Worm (Caenorhabditis elegans) whole organism, midembryonic: ENCODE data around the gene clp-2.

Experiments
- T22C8.4 ChIP-seq: fragments of 200-800 bp; sonication (Bioruptor generic); IDR thresholded peaks from 2 replicates; pipeline ENCODE4 v1.3.6; 2022; ENCODE audit warnings: missing genetic modification characterization, missing compliant biosample characterization
- cog-1 ChIP-seq: sonication (generic microtip); optimal IDR thresholded peaks from 2 replicates; lab custom pipeline; 2016; ENCODE audit warnings: missing genetic modification characterization, missing compliant biosample characterization
- flt-1 ChIP-seq: fragments of 200-800 bp; sonication (Bioruptor generic); IDR thresholded peaks from 2 replicates; pipeline ENCODE4 v1.3.6; 2022; ENCODE audit warnings: missing genetic modification characterization, missing compliant biosample characterization
- klf-2 ChIP-seq: fragments of 200-800 bp; sonication (Bioruptor generic); conservative IDR thresholded peaks from 2 replicates; pipeline ENCODE4 v1.3.6; 2022; ENCODE audit warnings: missing genetic modification reagents, missing genetic modification characterization, missing compliant biosample characterization
- med-1 ChIP-seq: sonication (generic microtip); optimal IDR thresholded peaks from 2 replicates; lab custom pipeline; 2017; ENCODE audit warnings: missing genetic modification characterization, mild to moderate bottlenecking, missing compliant biosample characterization, antibody characterized with exemption, missing genetic modification reagents; ENCODE audit not compliant: insufficient read depth
- ref-1 ChIP-seq: fragments of 200-800 bp; sonication (Bioruptor generic); conservative IDR thresholded peaks from 2 replicates; pipeline ENCODE4 v1.3.6; 2022; ENCODE audit warnings: missing genetic modification reagents, missing genetic modification characterization, missing compliant biosample characterization
- tab-1 ChIP-seq: fragments of 200-800 bp; sonication (Bioruptor generic); IDR thresholded peaks from 2 replicates; pipeline ENCODE4 v1.3.6; 2022; ENCODE audit warnings: missing genetic modification characterization, missing compliant biosample characterization
- ztf-23 ChIP-seq: fragments of 200-800 bp; sonication (Bioruptor generic); IDR thresholded peaks from 2 replicates; pipeline ENCODE4 v1.3.6; 2022; ENCODE audit warnings: missing genetic modification reagents, missing genetic modification characterization, missing compliant biosample characterization
- ztf-29 ChIP-seq: fragments of 200-800 bp; sonication (Bioruptor generic); IDR thresholded peaks from 2 replicates; pipeline ENCODE4 v1.3.6; 2022; ENCODE audit warnings: missing genetic modification reagents, missing genetic modification characterization, missing compliant biosample characterization

clp-2 gene

DNA sequence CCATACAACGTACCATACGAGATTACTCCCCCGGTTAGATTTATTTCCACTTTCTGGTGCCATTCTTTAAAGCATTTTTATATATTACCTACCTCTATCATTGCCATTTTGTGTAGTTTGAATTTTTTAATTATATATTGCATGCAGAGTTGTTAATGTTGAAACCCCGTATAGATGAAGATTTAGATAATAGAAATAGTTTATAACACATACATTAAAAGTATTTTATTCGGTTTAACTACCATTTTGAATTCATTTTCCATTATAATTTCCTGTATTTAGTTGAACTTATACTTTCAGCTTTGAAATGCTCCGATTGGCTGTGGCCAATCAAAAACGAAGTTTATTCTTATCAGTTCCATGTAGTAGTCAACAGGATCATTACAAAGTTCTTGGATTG, 6.0 kb downstream of the clp-2 start, which contains the start of gene dnj-18:
Gene dnj-18, plus strand, starts transcription at position 301 of the 400 bp plus-strand sequence.
- TF ChIP-seq klf-2 (GFP tag; lab: Robert Waterston, UW) (no peak), cog-1 (no peak), T22C8.4 (GFP tag; lab: Robert Waterston, UW) (no peak), ztf-29 (GFP tag; lab: Robert Waterston, UW) (no peak), med-1 (no peak), ref-1 (GFP tag; lab: Robert Waterston, UW) (no peak), flt-1 (no peak), ztf-23 (GFP tag; lab: Robert Waterston, UW) (no peak), tab-1 (GFP tag; lab: Robert Waterston, UW) (no peak)

DNA sequence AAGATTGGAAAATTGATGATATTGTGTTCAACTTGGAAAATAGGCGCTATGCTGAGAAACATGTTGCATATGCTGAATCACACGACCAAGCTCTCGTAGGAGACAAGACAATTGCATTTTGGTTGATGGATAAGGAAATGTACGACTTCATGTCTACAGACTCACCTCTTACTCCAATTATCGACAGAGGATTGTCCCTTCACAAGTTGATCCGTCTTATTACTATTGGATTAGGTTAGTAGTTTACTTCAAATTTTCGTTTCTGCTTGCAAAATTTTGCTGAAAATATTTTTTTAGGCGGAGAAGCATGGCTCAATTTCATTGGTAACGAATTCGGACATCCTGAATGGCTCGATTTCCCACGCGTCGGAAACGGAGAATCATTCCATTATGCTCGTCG, 6.9 kb downstream of the clp-2 start:
- no peak for TF ChIP-seq tab-1 (GFP tag; lab: Robert Waterston, UW)
- TF ChIP-seq ref-1 (GFP tag; lab: Robert Waterston, UW), result no peak
- TF ChIP-seq cog-1, result no peak
- TF ChIP-seq med-1, result no peak
- no peak for TF ChIP-seq klf-2 (GFP tag; lab: Robert Waterston, UW)
- TF ChIP-seq ztf-29 (GFP tag; lab: Robert Waterston, UW), result no peak
- TF ChIP-seq T22C8.4 (GFP tag; lab: Robert Waterston, UW), result no peak
- TF ChIP-seq flt-1, result no peak
- no peak for TF ChIP-seq ztf-23 (GFP tag; lab: Robert Waterston, UW)

DNA sequence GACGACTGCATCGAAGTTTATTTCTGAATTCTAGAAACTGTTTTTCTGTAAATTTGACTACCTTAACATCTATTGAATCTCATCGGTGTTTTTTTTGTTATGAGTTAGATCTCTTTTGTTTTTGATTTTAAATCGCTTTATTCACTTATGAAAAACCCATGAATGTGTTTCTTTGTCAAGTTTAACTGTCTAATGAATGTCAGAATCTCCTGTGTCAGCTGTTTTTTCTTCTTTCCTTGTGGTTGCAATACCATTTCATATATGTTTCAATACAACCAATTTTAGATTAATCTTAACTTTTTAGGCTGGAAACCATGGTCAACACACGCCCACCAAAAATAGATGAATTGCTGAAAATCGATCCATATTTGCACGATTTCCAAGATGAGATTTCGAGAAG, 8.8 kb downstream of the clp-2 start, which contains the start of gene T04A8.7:
Gene T04A8.7, plus strand, starts transcription at position 301 of the 400 bp plus-strand sequence.
- TF ChIP-seq ztf-29 (GFP tag; lab: Robert Waterston, UW), result no peak
- no peak for TF ChIP-seq ref-1 (GFP tag; lab: Robert Waterston, UW)
- no peak for TF ChIP-seq ztf-23 (GFP tag; lab: Robert Waterston, UW)
- TF ChIP-seq cog-1, result no peak
- no peak for TF ChIP-seq med-1
- TF ChIP-seq flt-1, result no peak
- TF ChIP-seq T22C8.4 (GFP tag; lab: Robert Waterston, UW), result no peak
- TF ChIP-seq klf-2 (GFP tag; lab: Robert Waterston, UW), result no peak
- TF ChIP-seq tab-1 (GFP tag; lab: Robert Waterston, UW), result no peak

DNA sequence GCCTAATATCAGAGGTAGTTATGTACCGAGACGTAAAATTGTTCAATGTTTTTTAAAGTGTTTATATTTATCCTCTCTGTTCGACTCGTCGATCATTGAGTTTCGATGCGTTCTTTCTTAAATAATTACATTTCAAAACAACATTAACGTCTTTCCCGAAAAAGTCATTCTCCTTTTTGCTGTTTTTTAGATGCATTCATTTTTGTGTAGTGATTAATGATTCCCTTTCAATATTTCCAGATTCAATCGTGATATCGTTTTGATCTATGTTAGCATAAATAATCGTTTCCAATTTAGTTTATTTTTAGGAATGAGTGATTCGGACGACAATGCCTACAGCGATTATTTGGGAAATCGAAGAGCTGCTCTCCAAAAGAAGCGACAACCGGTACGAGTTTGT, 10.1 kb downstream of the clp-2 start, which contains the start of gene T04A8.8:
Gene T04A8.8, plus strand, starts transcription at position 301 of the 400 bp plus-strand sequence.
- no peak for TF ChIP-seq tab-1 (GFP tag; lab: Robert Waterston, UW)
- TF ChIP-seq ztf-29 (GFP tag; lab: Robert Waterston, UW), result no peak
- no peak for TF ChIP-seq cog-1
- no peak for TF ChIP-seq med-1
- TF ChIP-seq klf-2 (GFP tag; lab: Robert Waterston, UW), result no peak
- no peak for TF ChIP-seq T22C8.4 (GFP tag; lab: Robert Waterston, UW)
- TF ChIP-seq ref-1 (GFP tag; lab: Robert Waterston, UW), result no peak
- no peak for TF ChIP-seq flt-1

DNA sequence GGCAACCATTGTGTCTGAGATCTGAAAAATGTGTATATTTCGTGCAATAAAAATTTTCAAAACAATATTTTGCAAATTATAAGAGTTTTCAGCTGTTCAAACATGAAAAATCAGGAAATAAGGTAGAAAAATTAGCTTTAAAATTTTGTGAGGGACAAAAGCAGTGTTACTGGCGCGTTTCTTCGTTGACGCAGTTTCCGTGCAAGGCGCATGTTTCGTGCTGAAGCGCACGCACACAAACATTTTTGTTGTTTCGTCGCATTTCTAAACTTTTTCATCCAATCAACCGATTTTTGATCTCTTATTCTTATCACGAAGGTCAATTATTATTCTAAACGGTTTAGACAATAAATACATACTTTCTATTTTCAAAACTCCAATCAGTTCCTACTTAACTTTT, 10.5 kb downstream of the clp-2 start, which contains the start of gene nifk-1:
Gene nifk-1, minus strand, starts transcription at position 27 of the 400 bp plus-strand sequence.
- TF ChIP-seq flt-1, result no peak
- TF ChIP-seq ztf-23 (GFP tag; lab: Robert Waterston, UW), result peak; percentile 50; the same call in 1 of the 2 replicates

DNA sequence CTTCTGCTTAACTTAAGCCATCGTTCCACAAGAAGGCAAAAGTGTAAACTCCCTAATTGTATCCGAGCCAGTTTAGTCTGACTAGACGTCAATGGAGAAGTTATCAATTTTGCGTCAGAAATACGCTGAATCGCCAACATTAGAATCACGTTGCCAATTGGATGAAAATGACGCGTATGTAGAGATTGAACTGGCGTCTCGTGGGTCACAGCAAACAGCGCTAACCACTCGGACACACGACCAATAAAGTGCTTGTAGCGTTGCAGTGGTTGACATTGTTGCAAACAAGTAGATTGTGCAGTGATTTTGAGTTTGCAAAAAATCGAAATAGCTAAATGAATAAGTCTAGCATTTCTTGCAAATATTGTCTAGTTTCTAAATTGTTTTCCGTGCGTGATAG, 14.2 kb downstream of the clp-2 start:
- TF ChIP-seq flt-1, result peak; percentile 91
- 0 out of 2 replicates have a peak, but pooled peaks have one; percentile 53 for TF ChIP-seq klf-2 (GFP tag; lab: Robert Waterston, UW)
- peak; percentile 93 for TF ChIP-seq tab-1 (GFP tag; lab: Robert Waterston, UW)
- TF ChIP-seq ref-1 (GFP tag; lab: Robert Waterston, UW), result peak; percentile 73
- peak; percentile 33 for TF ChIP-seq med-1
- peak; percentile 81 for TF ChIP-seq T22C8.4 (GFP tag; lab: Robert Waterston, UW)
- peak; percentile 78; the same call in 1 of the 2 replicates for TF ChIP-seq ztf-29 (GFP tag; lab: Robert Waterston, UW)
- TF ChIP-seq cog-1, result peak; percentile 55
- TF ChIP-seq ztf-23 (GFP tag; lab: Robert Waterston, UW), result peak; percentile 89

DNA sequence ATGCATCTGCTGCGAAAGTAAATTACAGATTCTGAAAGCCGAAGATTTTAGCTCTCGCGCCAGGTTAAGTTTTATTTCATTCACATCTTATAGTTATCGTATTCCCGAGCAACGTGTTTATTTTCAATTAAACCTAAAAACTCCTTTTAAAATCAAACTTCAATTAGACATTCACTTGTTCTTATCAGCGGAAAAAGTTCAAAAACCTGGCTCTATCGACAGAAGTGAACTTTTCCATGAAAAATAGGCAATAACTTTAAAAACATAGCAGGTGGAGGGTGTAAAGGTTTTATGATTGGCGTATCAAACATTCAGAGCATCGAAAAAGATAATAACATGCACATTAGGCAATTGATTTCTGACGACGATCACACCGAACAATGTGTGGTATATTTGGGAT, 14.9 kb downstream of the clp-2 start, which contains the start of gene ppat-1:
Gene ppat-1, plus strand, starts transcription at position 316 of the 400 bp plus-strand sequence.
- TF ChIP-seq cog-1 (no peak), tab-1 (GFP tag; lab: Robert Waterston, UW) (no peak), med-1 (no peak), ref-1 (GFP tag; lab: Robert Waterston, UW) (no peak), ztf-23 (GFP tag; lab: Robert Waterston, UW) (no peak), flt-1 (no peak), klf-2 (GFP tag; lab: Robert Waterston, UW) (no peak), ztf-29 (GFP tag; lab: Robert Waterston, UW) (no peak), T22C8.4 (GFP tag; lab: Robert Waterston, UW) (no peak)

DNA sequence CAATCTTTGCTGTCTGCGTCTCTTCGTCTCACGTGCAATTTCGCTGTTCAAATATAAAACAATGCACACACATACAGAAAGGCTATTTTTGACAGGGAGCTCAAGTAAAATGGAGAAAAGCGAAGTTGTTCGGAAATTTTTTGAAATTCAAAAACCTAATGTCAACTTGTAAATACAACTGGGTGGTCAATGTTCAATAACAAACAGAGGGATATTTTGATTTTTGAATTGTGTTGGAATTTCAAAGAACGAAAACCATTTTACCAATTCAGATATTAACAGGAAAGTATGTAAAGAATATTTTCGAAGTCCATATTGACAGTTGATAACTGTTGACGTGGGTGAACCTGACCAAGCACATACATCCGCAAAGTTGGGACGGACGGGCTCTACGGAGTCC, 15.5 kb downstream of the clp-2 start, which contains the start of gene tag-243:
Gene tag-243, minus strand, starts transcription at position 101 of the 400 bp plus-strand sequence.
- TF ChIP-seq ztf-29 (GFP tag; lab: Robert Waterston, UW), result no peak
- TF ChIP-seq med-1, result no peak
- 0 out of 2 replicates have a peak, but pooled peaks have one; percentile 24 for TF ChIP-seq klf-2 (GFP tag; lab: Robert Waterston, UW)

DNA sequence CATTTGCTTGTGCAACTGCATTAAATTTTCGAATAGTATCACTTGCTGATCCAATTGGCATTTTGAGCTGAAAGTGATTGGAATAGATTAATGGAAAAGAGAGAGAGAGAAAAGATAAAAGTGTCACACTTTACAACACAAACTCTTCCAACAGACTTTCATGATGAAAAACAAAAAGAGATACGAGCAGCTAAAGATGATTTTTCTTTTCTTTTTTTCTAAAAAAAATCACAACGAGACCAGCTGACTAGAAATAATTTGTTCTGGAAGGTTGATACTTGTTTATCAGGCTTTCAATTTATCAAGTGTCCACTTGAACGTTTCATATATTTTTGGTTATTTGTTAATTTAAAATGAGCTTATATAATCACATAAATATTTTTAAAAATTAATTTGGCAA, 16.7 kb downstream of the clp-2 start:
- TF ChIP-seq med-1, result no peak
- no peak for TF ChIP-seq T22C8.4 (GFP tag; lab: Robert Waterston, UW)
- no peak for TF ChIP-seq ztf-23 (GFP tag; lab: Robert Waterston, UW)
- TF ChIP-seq cog-1, result no peak
- TF ChIP-seq ref-1 (GFP tag; lab: Robert Waterston, UW), result no peak
- no peak for TF ChIP-seq klf-2 (GFP tag; lab: Robert Waterston, UW)
- TF ChIP-seq flt-1, result no peak
- no peak for TF ChIP-seq tab-1 (GFP tag; lab: Robert Waterston, UW)
- no peak for TF ChIP-seq ztf-29 (GFP tag; lab: Robert Waterston, UW)

DNA sequence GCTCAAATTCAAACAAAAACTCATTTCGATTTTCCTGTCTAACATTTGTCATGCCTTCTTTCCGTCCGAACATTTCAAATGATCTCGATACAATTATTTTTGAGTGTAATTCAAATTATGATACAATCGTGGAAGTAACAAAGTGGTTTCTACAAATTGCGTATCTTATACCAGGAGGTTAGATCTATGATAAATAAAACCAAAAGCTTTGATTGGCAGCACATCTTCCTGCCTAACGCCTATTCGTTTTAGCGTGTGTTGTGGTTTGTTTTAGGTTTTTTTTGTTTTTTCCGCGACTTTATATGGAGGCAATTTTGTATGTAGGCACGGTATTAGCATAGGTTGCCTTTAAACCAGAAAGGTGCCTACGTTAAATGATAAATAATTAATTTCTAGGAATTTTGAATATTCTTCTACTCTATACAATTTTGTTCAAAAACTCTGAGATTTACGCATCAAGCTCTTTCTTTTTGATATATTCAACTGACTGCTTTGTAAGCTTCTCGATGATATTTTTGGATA, 23.8 kb downstream of the clp-2 start, which contains the start of gene srg-11:
Gene srg-11, plus strand, starts transcription at position 51 of the 522 bp plus-strand sequence.
- TF ChIP-seq klf-2 (GFP tag; lab: Robert Waterston, UW), result no peak
- TF ChIP-seq cog-1, result no peak
- no peak for TF ChIP-seq ztf-29 (GFP tag; lab: Robert Waterston, UW)
- no peak for TF ChIP-seq ztf-23 (GFP tag; lab: Robert Waterston, UW)
- TF ChIP-seq ref-1 (GFP tag; lab: Robert Waterston, UW), result no peak
- no peak for TF ChIP-seq T22C8.4 (GFP tag; lab: Robert Waterston, UW)
- no peak for TF ChIP-seq med-1
- TF ChIP-seq flt-1, result no peak
- TF ChIP-seq tab-1 (GFP tag; lab: Robert Waterston, UW), result no peak
